ENCODE assay signal across 2 fruit fly cellular contexts in the genomic region with DNA sequence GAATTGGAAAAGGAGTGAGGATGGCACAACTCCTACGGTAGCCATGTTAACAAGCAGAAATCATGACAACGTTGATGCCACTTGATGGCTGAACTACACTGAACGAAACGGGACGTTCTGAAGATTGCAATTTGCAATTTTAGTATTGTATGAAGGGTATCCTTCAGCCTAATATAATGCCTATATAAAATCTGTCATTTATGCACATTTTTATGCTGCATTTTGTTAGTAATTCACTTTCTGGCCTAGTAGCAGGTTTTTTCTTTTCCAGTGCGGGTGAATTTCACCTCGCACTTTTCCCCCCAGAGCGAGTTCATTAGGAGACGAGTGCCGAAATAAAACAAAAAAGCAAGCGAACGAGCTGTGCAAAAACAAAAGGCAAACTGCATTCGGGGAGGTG.
TF ChIP-seq lines count a peak whose summit lies in the region.

No protein-coding gene starts in this region.

- no peak for TF ChIP-seq CTCF in whole organism, embryonic (GFP tag; optimal IDR thresholded peaks at IDR 0.05; lab: Kevin White, UChicago)

TF ChIP-seq in whole organism, embryonic, 481 proteins besides CTCF, POLR2A, EP300 and RAD21 (continues in another document):
- TF ChIP-seq CG4424 (GFP tag; optimal IDR thresholded peaks at IDR 0.05; lab: Kevin White, UChicago) = no peak
- TF ChIP-seq usp (GFP tag; optimal IDR thresholded peaks at IDR 0.05; lab: Kevin White, UChicago) = no peak
- TF ChIP-seq rib (GFP tag; IDR thresholded peaks at IDR 0.05; lab: Robert Waterston, UW) = no peak
- TF ChIP-seq dm (GFP tag; optimal IDR thresholded peaks at IDR 0.05; lab: Kevin White, UChicago) = no peak
- TF ChIP-seq Trl (optimal IDR thresholded peaks at IDR 0.05; lab: Kevin White, UChicago) = no peak
- no peak for TF ChIP-seq Trl (GFP tag; optimal IDR thresholded peaks at IDR 0.05; lab: Kevin White, UChicago)
- TF ChIP-seq Ets65A (GFP tag; lab: Kevin White, UChicago) = peak; percentile 34
- TF ChIP-seq CG4404 (GFP tag; IDR thresholded peaks at IDR 0.05; lab: Robert Waterston, UW) = peak; percentile 25; the same call in 1 of the 2 replicates
- no peak for TF ChIP-seq CG32772 (GFP tag; IDR thresholded peaks at IDR 0.05; lab: Robert Waterston, UW)
- no peak for TF ChIP-seq CG4854 (GFP tag; optimal IDR thresholded peaks at IDR 0.05; lab: Kevin White, UChicago)
- no peak for TF ChIP-seq stc (GFP tag; IDR thresholded peaks at IDR 0.05; lab: Robert Waterston, UW)
- TF ChIP-seq CkIIα-i1 (GFP tag; IDR thresholded peaks at IDR 0.05; lab: Robert Waterston, UW) = no peak
- peak; percentile 14 for TF ChIP-seq CG10979 (tag; optimal IDR thresholded peaks at IDR 0.05; lab: Kevin White, UChicago)
- TF ChIP-seq chif (GFP tag; optimal IDR thresholded peaks at IDR 0.05; lab: Kevin White, UChicago) = peak in 1 of 2 experiments; percentile 24
- no peak for TF ChIP-seq prd (optimal IDR thresholded peaks at IDR 0.05; lab: Kevin White, UChicago)
- peak; percentile 72 for TF ChIP-seq prd (GFP tag; IDR thresholded peaks at IDR 0.05; lab: Robert Waterston, UW)
- peak; percentile 12 for TF ChIP-seq CG9727 (GFP tag; optimal IDR thresholded peaks at IDR 0.05; lab: Kevin White, UChicago)
- peak; percentile 63 for TF ChIP-seq zen (tag; optimal IDR thresholded peaks at IDR 0.05; lab: Kevin White, UChicago)
- no peak for TF ChIP-seq CG8290 (GFP tag; optimal IDR thresholded peaks at IDR 0.05; lab: Kevin White, UChicago)
- TF ChIP-seq CG8290 (tag; optimal IDR thresholded peaks at IDR 0.05; lab: Kevin White, UChicago) = no peak
- TF ChIP-seq zfh1 (GFP tag; IDR thresholded peaks at IDR 0.05; lab: Robert Waterston, UW) = 0 out of 3 replicates have a peak, but pooled peaks have one; percentile 47
- TF ChIP-seq her (GFP tag; optimal IDR thresholded peaks at IDR 0.05; lab: Kevin White, UChicago) = no peak
- no peak for TF ChIP-seq Nf-YA (GFP tag; IDR thresholded peaks at IDR 0.05; lab: Robert Waterston, UW)
- no peak for TF ChIP-seq CG1233 (GFP tag; optimal IDR thresholded peaks at IDR 0.05; lab: Kevin White, UChicago)
- TF ChIP-seq run (tag; optimal IDR thresholded peaks at IDR 0.05; lab: Kevin White, UChicago) = no peak
- TF ChIP-seq luna (GFP tag; optimal IDR thresholded peaks at IDR 0.05; lab: Kevin White, UChicago) = no peak
- no peak for TF ChIP-seq corto (GFP tag; optimal IDR thresholded peaks at IDR 0.05; lab: Kevin White, UChicago)
- TF ChIP-seq eve (GFP tag; optimal IDR thresholded peaks at IDR 0.05; lab: Kevin White, UChicago) = peak in 1 of 2 experiments; percentile 7
- no peak for TF ChIP-seq Atf-2 (GFP tag; optimal IDR thresholded peaks at IDR 0.05; lab: Kevin White, UChicago)
- no peak for TF ChIP-seq CG10147 (GFP tag; optimal IDR thresholded peaks at IDR 0.05; lab: Kevin White, UChicago)
- no peak for TF ChIP-seq CG3163 (GFP tag; optimal IDR thresholded peaks at IDR 0.05; lab: Kevin White, UChicago)
- no peak for TF ChIP-seq Hand (GFP tag; optimal IDR thresholded peaks at IDR 0.05; lab: Kevin White, UChicago)
- TF ChIP-seq CG18262 (tag; optimal IDR thresholded peaks at IDR 0.05; lab: Kevin White, UChicago) = no peak
- no peak for TF ChIP-seq Dfd (GFP tag; optimal IDR thresholded peaks at IDR 0.05; lab: Kevin White, UChicago)
- TF ChIP-seq CG12391 (tag; optimal IDR thresholded peaks at IDR 0.05; lab: Kevin White, UChicago) = no peak
- no peak for TF ChIP-seq nom (GFP tag; optimal IDR thresholded peaks at IDR 0.05; lab: Kevin White, UChicago)
- TF ChIP-seq chinmo (GFP tag; IDR thresholded peaks at IDR 0.05; lab: Robert Waterston, UW; ENCODE audit: partially characterized antibody) = no peak
- no peak for TF ChIP-seq CG2875 (GFP tag; optimal IDR thresholded peaks at IDR 0.05; lab: Kevin White, UChicago)
- no peak for TF ChIP-seq CG18619 (GFP tag; optimal IDR thresholded peaks at IDR 0.05; lab: Kevin White, UChicago)
- TF ChIP-seq Sox102F (GFP tag; optimal IDR thresholded peaks at IDR 0.05; lab: Kevin White, UChicago) = no peak
- TF ChIP-seq CG6854 (GFP tag; optimal IDR thresholded peaks at IDR 0.05; lab: Kevin White, UChicago) = no peak
- peak; percentile 72 for TF ChIP-seq sens (GFP tag; lab: Kevin White, UChicago)
- TF ChIP-seq jumu (GFP tag; optimal IDR thresholded peaks at IDR 0.05; lab: Kevin White, UChicago) = no peak
- TF ChIP-seq dmrt11E (tag; optimal IDR thresholded peaks at IDR 0.05; lab: Kevin White, UChicago) = peak; percentile 30
- peak; percentile 43; the same call in 1 of the 2 replicates for TF ChIP-seq Xrp1 (GFP tag; IDR thresholded peaks at IDR 0.05; lab: Robert Waterston, UW)

TF ChIP-seq in whole organism, prepupa, 60 proteins besides CTCF, POLR2A, EP300 and RAD21:
- TF ChIP-seq ss (GFP tag; optimal IDR thresholded peaks at IDR 0.05; lab: Kevin White, UChicago) (no peak), cyc (GFP tag; optimal IDR thresholded peaks at IDR 0.05; lab: Kevin White, UChicago) (peak; percentile 4)
